Worm (Caenorhabditis elegans) whole organism, late embryonic: ENCODE measurements around the gene srd-45.

ENCODE experiments used
- C08G9.2 ChIP-seq: sonication (generic microtip); optimal IDR thresholded peaks from 2 replicates; lab custom pipeline; 2016; ENCODE audit warnings: mild to moderate bottlenecking, missing genetic modification characterization, moderate library complexity, missing compliant biosample characterization
- C38D4.7 ChIP-seq: fragments of 200-800 bp; sonication (Bioruptor generic); optimal IDR thresholded peaks from 2 replicates; lab custom pipeline; 2018; ENCODE audit warnings: mild to moderate bottlenecking, missing genetic modification characterization, moderate library complexity, missing compliant biosample characterization
- K02D7.2 ChIP-seq: sonication (generic microtip); optimal IDR thresholded peaks from 2 replicates; lab custom pipeline; 2017; ENCODE audit warnings: mild to moderate bottlenecking, missing genetic modification characterization, missing compliant biosample characterization
- K09A11.1 ChIP-seq: sonication (generic microtip); optimal IDR thresholded peaks from 2 replicates; lab custom pipeline; 2017; ENCODE audit warnings: antibody characterized with exemption, mild to moderate bottlenecking, missing genetic modification characterization, missing compliant biosample characterization; ENCODE audit not compliant: insufficient read depth
- T23F11.4 ChIP-seq: fragments of 200-800 bp; sonication (Bioruptor generic); optimal IDR thresholded peaks from 2 replicates; lab custom pipeline; 2018; ENCODE audit warnings: mild to moderate bottlenecking, missing genetic modification characterization, missing compliant biosample characterization
- Y22D7AL.16 ChIP-seq: sonication (generic microtip); optimal IDR thresholded peaks from 2 replicates; lab custom pipeline; 2016; ENCODE audit warnings: missing genetic modification characterization, missing compliant biosample characterization
- ahr-1 ChIP-seq: sonication (generic microtip); optimal IDR thresholded peaks from 2 replicates; lab custom pipeline; 2016; ENCODE audit warnings: missing genetic modification characterization, missing compliant biosample characterization
- ama-1 ChIP-seq: fragments of 150-350 bp; optimal IDR thresholded peaks from 2 replicates; lab custom pipeline; 2014
- ceh-18 ChIP-seq: sonication (generic microtip); optimal IDR thresholded peaks from 2 replicates; lab custom pipeline; 2016; ENCODE audit warnings: missing genetic modification characterization, missing compliant biosample characterization
- ceh-19 ChIP-seq: fragments of 200-800 bp; sonication (Bioruptor generic); optimal IDR thresholded peaks from 2 replicates; lab custom pipeline; 2018; ENCODE audit warnings: mild to moderate bottlenecking, missing genetic modification characterization, missing compliant biosample characterization
- ceh-2 ChIP-seq: sonication (generic microtip); optimal IDR thresholded peaks from 2 replicates; lab custom pipeline; 2016; ENCODE audit warnings: missing genotype, missing genetic modification characterization, missing compliant biosample characterization
- ceh-22 ChIP-seq: sonication (generic microtip); optimal IDR thresholded peaks from 2 replicates; lab custom pipeline; 2017; ENCODE audit warnings: missing biosample characterization, missing genetic modification characterization
- ceh-34 ChIP-seq: sonication (generic microtip); optimal IDR thresholded peaks from 2 replicates; lab custom pipeline; 2016; ENCODE audit warnings: mild to moderate bottlenecking, missing genetic modification characterization, missing compliant biosample characterization
- ceh-48 ChIP-seq: sonication (generic microtip); optimal IDR thresholded peaks from 2 replicates; lab custom pipeline; 2016; ENCODE audit warnings: missing genetic modification characterization, inconsistent platforms, missing compliant biosample characterization
- ceh-6 ChIP-seq: fragments of 200-800 bp; sonication (Bioruptor generic); optimal IDR thresholded peaks from 2 replicates; lab custom pipeline; 2018; ENCODE audit warnings: mild to moderate bottlenecking, missing genetic modification characterization, missing compliant biosample characterization
- ceh-9 ChIP-seq: sonication (generic microtip); optimal IDR thresholded peaks from 2 replicates; lab custom pipeline; 2016; ENCODE audit warnings: mild to moderate bottlenecking, missing genetic modification characterization, inconsistent platforms, missing compliant biosample characterization
- che-1 ChIP-seq: sonication (generic microtip); optimal IDR thresholded peaks from 2 replicates; lab custom pipeline; 2016; ENCODE audit warnings: mild to moderate bottlenecking, missing genetic modification characterization, missing compliant biosample characterization
- dmd-4 ChIP-seq: sonication (generic microtip); optimal IDR thresholded peaks from 2 replicates; lab custom pipeline; 2016; ENCODE audit warnings: borderline replicate concordance, missing genetic modification characterization, missing compliant biosample characterization
- elt-2 ChIP-seq: sonication (generic microtip); optimal IDR thresholded peaks from 2 replicates; lab custom pipeline; 2016; ENCODE audit warnings: missing genetic modification reagents, missing genetic modification characterization, missing compliant biosample characterization
- elt-4 ChIP-seq: sonication (generic microtip); optimal IDR thresholded peaks from 2 replicates; lab custom pipeline; 2016; ENCODE audit warnings: missing genetic modification characterization, missing compliant biosample characterization
- ets-4 ChIP-seq: sonication (generic microtip); optimal IDR thresholded peaks from 2 replicates; lab custom pipeline; 2016; ENCODE audit warnings: missing genetic modification characterization, missing compliant biosample characterization
- fax-1 ChIP-seq: sonication (generic microtip); optimal IDR thresholded peaks from 2 replicates; lab custom pipeline; 2016; ENCODE audit warnings: missing genotype, missing genetic modification characterization, missing compliant biosample characterization
- fkh-10 ChIP-seq: fragments of 150-350 bp; optimal IDR thresholded peaks from 2 replicates; lab custom pipeline; 2014; ENCODE audit warnings: missing biosample characterization, missing genetic modification reagents, missing genetic modification characterization
- gmeb-2 ChIP-seq: sonication (generic microtip); optimal IDR thresholded peaks from 2 replicates; lab custom pipeline; 2016; ENCODE audit warnings: missing genetic modification characterization, inconsistent platforms, missing compliant biosample characterization
- hlh-13 ChIP-seq: fragments of 200-800 bp; sonication (Bioruptor generic); optimal IDR thresholded peaks from 2 replicates; lab custom pipeline; 2018; ENCODE audit warnings: mild to moderate bottlenecking, missing genetic modification characterization, missing compliant biosample characterization
- hlh-30 ChIP-seq: sonication (generic microtip); optimal IDR thresholded peaks from 2 replicates; lab custom pipeline; 2017; ENCODE audit warnings: antibody characterized with exemption, missing genetic modification characterization, missing compliant biosample characterization; ENCODE audit not compliant: insufficient read depth
- hlh-6 ChIP-seq: sonication (generic microtip); optimal IDR thresholded peaks from 2 replicates; lab custom pipeline; 2016; ENCODE audit warnings: missing genotype, missing genetic modification characterization, missing compliant biosample characterization
- hlh-8 ChIP-seq: sonication (generic microtip); optimal IDR thresholded peaks from 2 replicates; lab custom pipeline; 2016; ENCODE audit warnings: missing genotype, missing genetic modification characterization, missing compliant biosample characterization
- lim-6 ChIP-seq: sonication (generic microtip); optimal IDR thresholded peaks from 2 replicates; lab custom pipeline; 2016; ENCODE audit warnings: missing genetic modification characterization, missing compliant biosample characterization
- lin-11 ChIP-seq: fragments of 200-800 bp; sonication (Bioruptor generic); optimal IDR thresholded peaks from 2 replicates; lab custom pipeline; 2018; ENCODE audit warnings: mild to moderate bottlenecking, missing genetic modification characterization, missing compliant biosample characterization
- madf-2 ChIP-seq: sonication (generic microtip); optimal IDR thresholded peaks from 2 replicates; lab custom pipeline; 2017; ENCODE audit warnings: missing genetic modification characterization, missing compliant biosample characterization
- mec-3 ChIP-seq: sonication (generic microtip); optimal IDR thresholded peaks from 2 replicates; lab custom pipeline; 2016; ENCODE audit warnings: borderline replicate concordance, missing genetic modification characterization, missing compliant biosample characterization
- nfya-1 ChIP-seq: sonication (generic microtip); optimal IDR thresholded peaks from 2 replicates; lab custom pipeline; 2017; ENCODE audit warnings: missing genetic modification characterization, mild to moderate bottlenecking, missing compliant biosample characterization, antibody characterized with exemption, moderate library complexity
- nhr-232 ChIP-seq: sonication (generic microtip); optimal IDR thresholded peaks from 2 replicates; lab custom pipeline; 2016; ENCODE audit warnings: missing genetic modification characterization, missing compliant biosample characterization
- npax-4 ChIP-seq: sonication (generic microtip); optimal IDR thresholded peaks from 2 replicates; lab custom pipeline; 2016; ENCODE audit warnings: missing genetic modification characterization, missing compliant biosample characterization
- odd-2 ChIP-seq: sonication (generic microtip); optimal IDR thresholded peaks from 2 replicates; lab custom pipeline; 2017; ENCODE audit warnings: antibody characterized with exemption, mild to moderate bottlenecking, missing genetic modification characterization, missing compliant biosample characterization
- pag-3 ChIP-seq: sonication (generic microtip); optimal IDR thresholded peaks from 2 replicates; lab custom pipeline; 2016; ENCODE audit warnings: missing compliant biosample characterization, missing genetic modification characterization, borderline replicate concordance
- ref-2 ChIP-seq: sonication (generic microtip); optimal IDR thresholded peaks from 2 replicates; lab custom pipeline; 2016; ENCODE audit warnings: missing genetic modification characterization, missing compliant biosample characterization
- rnt-1 ChIP-seq: sonication (generic microtip); optimal IDR thresholded peaks from 2 replicates; lab custom pipeline; 2016; ENCODE audit warnings: missing genetic modification characterization, missing compliant biosample characterization
- sdc-2 ChIP-seq: sonication (generic microtip); optimal IDR thresholded peaks from 2 replicates; lab custom pipeline; 2016; ENCODE audit warnings: missing genotype, missing genetic modification characterization, missing compliant biosample characterization
- sox-2 ChIP-seq: fragments of 200-800 bp; sonication (Bioruptor generic); IDR thresholded peaks from 2 replicates; pipeline ENCODE4 v1.3.6; 2022; ENCODE audit warnings: missing genetic modification reagents, missing genetic modification characterization, missing compliant biosample characterization
- sox-4 ChIP-seq: sonication (generic microtip); optimal IDR thresholded peaks from 2 replicates; lab custom pipeline; 2017; ENCODE audit warnings: mild to moderate bottlenecking, missing genetic modification characterization, inconsistent platforms, missing compliant biosample characterization
- syd-9 ChIP-seq: sonication (generic microtip); optimal IDR thresholded peaks from 2 replicates; lab custom pipeline; 2016; ENCODE audit warnings: mild to moderate bottlenecking, missing genetic modification characterization, moderate library complexity, missing compliant biosample characterization
- tbx-2 ChIP-seq: sonication (generic microtip); optimal IDR thresholded peaks from 2 replicates; lab custom pipeline; 2016; ENCODE audit warnings: missing genetic modification characterization, missing compliant biosample characterization
- unc-3 ChIP-seq, 2 experiments: fragments of 200-800 bp in 1 of 2; sonication (Bioruptor generic) in 1 of 2; sonication (generic microtip) in 1 of 2; conservative IDR thresholded peaks in 1 of 2; optimal IDR thresholded peaks in 1 of 2; 2 replicates each; pipeline versions ENCODE4 v1.3.6 to Lab custom; 2016 to 2022; ENCODE audit warnings: missing compliant biosample characterization in 2 of 2, missing genetic modification characterization in 2 of 2, missing genetic modification reagents in 1 of 2
- unc-55 ChIP-seq: sonication (generic microtip); optimal IDR thresholded peaks from 2 replicates; lab custom pipeline; 2017; ENCODE audit warnings: missing biosample characterization, missing genetic modification reagents, missing genetic modification characterization
- ztf-16 ChIP-seq: sonication (generic microtip); optimal IDR thresholded peaks from 2 replicates; lab custom pipeline; 2017; ENCODE audit warnings: missing genetic modification characterization, missing compliant biosample characterization

srd-45 gene

DNA sequence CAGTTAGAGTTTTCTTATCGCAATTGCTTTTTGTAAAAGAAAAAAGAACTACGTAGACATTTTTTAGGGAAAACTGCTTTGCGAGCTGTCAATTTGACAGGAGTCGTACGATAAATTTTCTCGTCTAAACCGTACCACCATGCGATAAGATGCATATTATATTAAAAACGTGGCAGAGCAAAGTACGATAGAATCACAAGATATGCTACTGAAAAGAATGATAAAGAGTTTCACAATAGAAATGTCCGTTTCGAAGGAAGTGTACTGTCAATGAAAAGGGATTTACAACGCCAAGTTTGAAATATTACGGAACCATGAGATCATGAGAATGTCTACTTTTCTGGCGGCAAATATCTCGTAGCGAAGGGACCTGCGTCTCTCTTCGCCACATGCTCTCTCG lies 36.0 kb downstream of the srd-45 start, which contains the start of gene F19H6.5:
F19H6.5 (minus strand) TSS at position 101 of the 400 bp plus-strand sequence.
- TF ChIP-seq ama-1 (lab: Kevin White, UChicago): no peak
- no peak for TF ChIP-seq unc-55 (GFP tag; lab: Kevin White, UChicago)
- no peak for TF ChIP-seq tbx-2 (tag; lab: Kevin White, UChicago)
- TF ChIP-seq hlh-6 (tag; lab: Kevin White, UChicago): no peak

DNA sequence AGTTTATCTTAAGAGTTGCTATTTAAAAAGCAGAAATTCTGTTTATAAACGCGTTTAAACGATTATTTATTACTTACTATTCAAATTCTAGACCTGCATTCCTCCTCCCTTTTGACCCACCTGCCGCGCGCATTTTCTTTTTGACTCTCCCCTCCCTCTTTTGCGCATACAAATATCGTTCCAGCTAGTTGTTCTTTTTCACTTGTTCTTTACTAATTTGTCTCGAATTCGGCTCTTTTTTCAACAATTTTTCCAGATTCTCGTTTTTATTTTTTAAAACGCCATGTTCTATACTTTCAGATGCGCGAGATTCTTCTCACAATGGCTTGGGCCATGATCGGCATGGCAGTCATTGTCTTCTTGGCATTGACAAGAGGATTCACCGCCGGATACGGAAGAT lies 36.6 kb downstream of the srd-45 start, which contains the start of gene F19H6.4:
F19H6.4 (plus strand) TSS at position 301 of the 400 bp plus-strand sequence.
- TF ChIP-seq madf-2 (tag; lab: Kevin White, UChicago): no peak
- no peak for TF ChIP-seq pag-3 (tag; lab: Kevin White, UChicago)
- no peak for TF ChIP-seq ets-4 (tag; lab: Kevin White, UChicago)
- TF ChIP-seq, all 69 proteins: peak for 0

DNA sequence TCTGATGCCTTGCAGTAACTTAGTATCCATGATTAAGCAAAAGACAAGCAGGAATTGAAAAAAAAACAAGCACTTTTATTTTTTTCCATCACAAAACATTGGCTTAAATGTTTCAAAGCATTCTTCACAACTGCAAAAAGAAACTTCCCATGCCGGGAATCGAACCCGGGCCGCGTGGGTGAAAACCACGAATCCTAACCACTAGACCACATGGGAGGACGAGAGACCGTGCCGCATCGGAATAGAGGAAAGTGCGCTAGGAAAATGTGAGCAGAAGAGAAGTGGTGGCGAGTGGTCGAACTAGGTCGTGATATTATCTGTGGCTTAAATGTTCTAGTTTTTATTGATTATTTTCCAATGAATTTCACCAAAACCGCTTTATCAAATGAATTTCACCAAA lies 38.7 kb downstream of the srd-45 start:
- no peak for TF ChIP-seq dmd-4
- peak; percentile 33; the same call in 1 of the 2 replicates for TF ChIP-seq sox-2 (GFP tag; lab: Robert Waterston, UW)
- TF ChIP-seq nhr-232 (tag; lab: Kevin White, UChicago): peak; percentile 43
- peak; percentile 27 for TF ChIP-seq ceh-48 (tag; lab: Kevin White, UChicago)
- TF ChIP-seq rnt-1 (tag; lab: Kevin White, UChicago): peak; percentile 53
- peak; percentile 61 for TF ChIP-seq hlh-6 (tag; lab: Kevin White, UChicago)
- peak; percentile 47 for TF ChIP-seq lin-11 (tag; lab: Kevin White, UChicago)
- TF ChIP-seq gmeb-2 (tag; lab: Kevin White, UChicago): peak; percentile 46
- TF ChIP-seq ets-4 (tag; lab: Kevin White, UChicago): no peak
- TF ChIP-seq ceh-22: no peak
- peak; percentile 19 for TF ChIP-seq ceh-2 (tag; lab: Kevin White, UChicago)
- TF ChIP-seq sox-4 (tag; lab: Kevin White, UChicago): peak; percentile 40
- peak; percentile 20 for TF ChIP-seq C38D4.7 (GFP tag; lab: Kevin White, UChicago)
- no peak for TF ChIP-seq mec-3 (tag; lab: Kevin White, UChicago)
- no peak for TF ChIP-seq odd-2
- peak; percentile 44 for TF ChIP-seq tbx-2 (tag; lab: Kevin White, UChicago)
- peak; percentile 32 for TF ChIP-seq T23F11.4 (GFP tag; lab: Kevin White, UChicago)
- TF ChIP-seq sdc-2 (tag; lab: Kevin White, UChicago): peak; percentile 92
- TF ChIP-seq K09A11.1: no peak
- TF ChIP-seq che-1 (tag; lab: Kevin White, UChicago): peak; percentile 56
- peak; percentile 67 for TF ChIP-seq elt-2 (tag; lab: Kevin White, UChicago)
- no peak for TF ChIP-seq lim-6 (tag; lab: Kevin White, UChicago)
- TF ChIP-seq ceh-34: peak; percentile 38
- peak; percentile 65 for TF ChIP-seq syd-9 (tag; lab: Kevin White, UChicago)
- no peak for TF ChIP-seq hlh-13
- TF ChIP-seq ceh-6 (GFP tag; lab: Kevin White, UChicago): peak; percentile 71
- peak; percentile 38 for TF ChIP-seq nfya-1 (tag; lab: Kevin White, UChicago)
- TF ChIP-seq fkh-10 (GFP tag; lab: Kevin White, UChicago): peak; percentile 56
- peak; percentile 21 for TF ChIP-seq ref-2 (tag; lab: Kevin White, UChicago)
- TF ChIP-seq ztf-16 (tag; lab: Kevin White, UChicago): no peak
- TF ChIP-seq Y22D7AL.16 (tag; lab: Kevin White, UChicago): peak; percentile 29
- TF ChIP-seq K02D7.2 (tag; lab: Kevin White, UChicago): peak; percentile 26
- TF ChIP-seq ceh-18 (tag; lab: Kevin White, UChicago): peak; percentile 56
- peak; percentile 32 for TF ChIP-seq ceh-19 (GFP tag; lab: Kevin White, UChicago)
- peak; percentile 36 for TF ChIP-seq hlh-30 (tag; lab: Kevin White, UChicago)
- TF ChIP-seq C08G9.2 (tag; lab: Kevin White, UChicago): peak; percentile 53
- TF ChIP-seq npax-4 (tag; lab: Kevin White, UChicago): peak; percentile 15
- TF ChIP-seq elt-4: no peak
- no peak for TF ChIP-seq unc-3 (GFP tag; conservative IDR thresholded peaks at IDR 0.05; lab: Robert Waterston, UW)
- peak; percentile 34 for TF ChIP-seq unc-3 (tag; optimal IDR thresholded peaks at IDR 0.05; lab: Kevin White, UChicago)
- peak; percentile 1 for TF ChIP-seq fax-1 (tag; lab: Kevin White, UChicago)
- TF ChIP-seq ceh-9 (tag; lab: Kevin White, UChicago): no peak
- no peak for TF ChIP-seq hlh-8
- TF ChIP-seq ahr-1 (tag; lab: Kevin White, UChicago): peak; percentile 18
